Fruit fly (Drosophila melanogaster) whole organism, embryonic: ENCODE results near the gene CG31515.

Experiments used
- Atf-2 ChIP-seq: fragments of 200-800 bp; sonication (Bioruptor generic); optimal IDR thresholded peaks from 2 replicates; lab custom pipeline; 2016; ENCODE audit warnings: missing biosample characterization, missing genetic modification characterization
- BEAF-32 ChIP-seq: fragments of 200-800 bp; sonication (Bioruptor generic); optimal IDR thresholded peaks from 3 replicates; lab custom pipeline; 2017; ENCODE audit warnings: missing biosample characterization, missing genetic modification characterization, mild to moderate bottlenecking, moderate library complexity, missing genetic modification reagents
- CG10543 ChIP-seq: fragments of 200-800 bp; sonication (Bioruptor generic); optimal IDR thresholded peaks from 3 replicates; lab custom pipeline; 2017; ENCODE audit warnings: missing biosample characterization, mild to moderate bottlenecking, missing genetic modification characterization, moderate library complexity
- CG10565 ChIP-seq: fragments of 200-800 bp; sonication (Bioruptor generic); optimal IDR thresholded peaks from 3 replicates; lab custom pipeline; 2016; ENCODE audit warnings: missing biosample characterization, mild to moderate bottlenecking, missing genetic modification characterization
- CG11085 ChIP-seq: fragments of 200-800 bp; sonication (Bioruptor generic); IDR thresholded peaks from 2 replicates; pipeline ENCODE4 v1.3.6; 2022; ENCODE audit warnings: missing biosample characterization, missing genetic modification characterization
- CG11696 ChIP-seq: fragments of 200-800 bp; sonication (Bioruptor generic); IDR thresholded peaks from 2 replicates; pipeline ENCODE4 v1.3.6; 2022; ENCODE audit warnings: missing biosample characterization, missing genetic modification characterization
- CG1233 ChIP-seq: fragments of 200-800 bp; sonication (Bioruptor generic); optimal IDR thresholded peaks from 4 replicates; lab custom pipeline; 2018; ENCODE audit warnings: missing biosample characterization, mild to moderate bottlenecking, missing genetic modification characterization
- CG15479 ChIP-seq: fragments of 200-800 bp; sonication (Bioruptor generic); optimal IDR thresholded peaks from 3 replicates; lab custom pipeline; 2019; ENCODE audit warnings: missing biosample characterization, mild to moderate bottlenecking, missing genetic modification characterization, moderate library complexity
- CG17829 ChIP-seq: fragments of 200-800 bp; optimal IDR thresholded peaks from 2 replicates; lab custom pipeline; 2019; ENCODE audit warnings: missing biosample characterization, mild to moderate bottlenecking, missing genetic modification characterization, moderate library complexity
- CG17912 ChIP-seq: fragments of 200-800 bp; sonication (Bioruptor generic); optimal IDR thresholded peaks from 2 replicates; lab custom pipeline; 2018; ENCODE audit warnings: missing biosample characterization, mild to moderate bottlenecking, missing genetic modification characterization
- CG2120 ChIP-seq: fragments of 200-800 bp; sonication (Bioruptor generic); optimal IDR thresholded peaks from 3 replicates; lab custom pipeline; 2016; ENCODE audit warnings: missing biosample characterization, missing genetic modification characterization
- CG2199 ChIP-seq: fragments of 200-800 bp; sonication (Bioruptor generic); IDR thresholded peaks from 3 replicates; pipeline ENCODE4 v1.3.6; 2022; ENCODE audit warnings: missing biosample characterization, missing genetic modification characterization
- CG2875 ChIP-seq: fragments of 200-800 bp; sonication (Bioruptor generic); optimal IDR thresholded peaks from 2 replicates; lab custom pipeline; 2017; ENCODE audit warnings: missing biosample characterization, mild to moderate bottlenecking, missing genetic modification characterization, missing genetic modification reagents
- CG31365 ChIP-seq: fragments of 200-800 bp; sonication (Bioruptor generic); optimal IDR thresholded peaks from 2 replicates; lab custom pipeline; 2018; ENCODE audit warnings: missing biosample characterization, mild to moderate bottlenecking, missing genetic modification characterization
- CG32532 ChIP-seq: fragments of 200-800 bp; sonication (Bioruptor generic); IDR thresholded peaks from 2 replicates; pipeline ENCODE4 v1.3.6; 2022; ENCODE audit warnings: missing biosample characterization, missing genetic modification characterization
- CG34376 ChIP-seq: fragments of 200-800 bp; sonication (Bioruptor generic); optimal IDR thresholded peaks from 2 replicates; lab custom pipeline; 2018; ENCODE audit warnings: missing biosample characterization, mild to moderate bottlenecking, missing genetic modification characterization
- CG3726 ChIP-seq: fragments of 200-800 bp; sonication (Bioruptor generic); IDR thresholded peaks from 3 replicates; pipeline ENCODE4, ENCODE4 v1.3.6; 2022; ENCODE audit warnings: missing biosample characterization, missing genetic modification characterization
- CG6175 ChIP-seq: fragments of 200-800 bp; sonication (Bioruptor generic); IDR thresholded peaks from 3 replicates; pipeline ENCODE4 v1.3.6; 2022; ENCODE audit warnings: missing biosample characterization, missing genetic modification characterization
- CG6654 ChIP-seq: fragments of 200-800 bp; sonication (Bioruptor generic); optimal IDR thresholded peaks from 2 replicates; lab custom pipeline; 2017; ENCODE audit warnings: missing biosample characterization, mild to moderate bottlenecking, missing genetic modification characterization
- CG8478 ChIP-seq: fragments of >200 bp; optimal IDR thresholded peaks from 2 replicates; lab custom pipeline; 2018
- CG9609 ChIP-seq: fragments of 200-800 bp; sonication (Bioruptor generic); optimal IDR thresholded peaks from 3 replicates; lab custom pipeline; 2016; ENCODE audit warnings: missing biosample characterization, missing genetic modification characterization
- CTCF ChIP-seq: fragments of 200-800 bp; sonication (Bioruptor generic); optimal IDR thresholded peaks from 2 replicates; lab custom pipeline; 2017; ENCODE audit warnings: missing biosample characterization, mild to moderate bottlenecking, missing genetic modification characterization, moderate library complexity
- Dip2 ChIP-seq: fragments of 200-800 bp; sonication (Bioruptor generic); IDR thresholded peaks from 2 replicates; pipeline ENCODE4 v1.3.6; 2022; ENCODE audit warnings: missing biosample characterization, missing genetic modification characterization
- Jarid2 ChIP-seq: fragments of 200-800 bp; sonication (Bioruptor generic); optimal IDR thresholded peaks from 3 replicates; lab custom pipeline; 2017; ENCODE audit warnings: mild to moderate bottlenecking, missing biosample characterization, missing genetic modification reagents, missing genetic modification characterization
- Meics ChIP-seq: fragments of 200-800 bp; sonication (Bioruptor generic); optimal IDR thresholded peaks from 2 replicates; lab custom pipeline; 2017; ENCODE audit warnings: missing biosample characterization, mild to moderate bottlenecking, missing genetic modification characterization
- Oaz ChIP-seq: fragments of 200-800 bp; sonication (Bioruptor generic); IDR thresholded peaks from 2 replicates; pipeline ENCODE4 v1.3.6; 2022; ENCODE audit warnings: missing biosample characterization, missing genetic modification characterization
- Tbp ChIP-seq: fragments of >200 bp; optimal IDR thresholded peaks from 2 replicates; lab custom pipeline; 2018; ENCODE audit warnings: missing biosample characterization, missing genetic modification characterization
- Usf ChIP-seq: fragments of 200-800 bp; sonication (Bioruptor generic); optimal IDR thresholded peaks from 2 replicates; lab custom pipeline; 2017; ENCODE audit warnings: missing genotype, missing biosample characterization, missing genetic modification characterization
- ara ChIP-seq: fragments of 200-800 bp; sonication (Bioruptor generic); IDR thresholded peaks from 2 replicates; pipeline ENCODE4 v1.3.6; 2022; ENCODE audit warnings: missing biosample characterization, missing genetic modification characterization
- bab2 ChIP-seq: fragments of 200-800 bp; sonication (Bioruptor generic); optimal IDR thresholded peaks from 2 replicates; lab custom pipeline; 2016; ENCODE audit warnings: missing biosample characterization, missing genetic modification characterization
- crol ChIP-seq: fragments of 200-800 bp; sonication (Bioruptor generic); IDR thresholded peaks from 2 replicates; pipeline ENCODE4 v1.3.6; 2022; ENCODE audit warnings: missing biosample characterization, missing genetic modification characterization
- dimm ChIP-seq: fragments of 200-800 bp; sonication (Bioruptor generic); IDR thresholded peaks from 2 replicates; pipeline ENCODE4 v1.3.6; 2022; ENCODE audit warnings: missing biosample characterization, missing genetic modification characterization
- emc ChIP-seq: fragments of 200-800 bp; sonication (Bioruptor generic); optimal IDR thresholded peaks from 2 replicates; lab custom pipeline; 2016; ENCODE audit warnings: missing biosample characterization, missing genetic modification characterization
- eyg ChIP-seq: fragments of 200-800 bp; sonication (Bioruptor generic); optimal IDR thresholded peaks from 3 replicates; lab custom pipeline; 2016; ENCODE audit warnings: missing biosample characterization, missing genetic modification characterization
- gcm2 ChIP-seq: fragments of 200-800 bp; sonication (Bioruptor generic); optimal IDR thresholded peaks from 2 replicates; lab custom pipeline; 2016; ENCODE audit warnings: missing biosample characterization, missing genetic modification characterization
- hbn ChIP-seq: fragments of 200-800 bp; sonication (Bioruptor generic); IDR thresholded peaks from 2 replicates; pipeline ENCODE4 v1.3.6; 2022; ENCODE audit warnings: missing biosample characterization, missing genetic modification characterization; ENCODE audit not compliant: partially characterized antibody
- her ChIP-seq: fragments of 200-800 bp; sonication (Bioruptor generic); optimal IDR thresholded peaks from 2 replicates; lab custom pipeline; 2016; ENCODE audit warnings: missing biosample characterization, missing genetic modification characterization
- hth ChIP-seq: fragments of >200 bp; optimal IDR thresholded peaks from 2 replicates; lab custom pipeline; 2017; ENCODE audit warnings: inconsistent platforms
- jumu ChIP-seq: fragments of 200-800 bp; sonication (Bioruptor generic); optimal IDR thresholded peaks from 3 replicates; lab custom pipeline; 2016; ENCODE audit warnings: missing biosample characterization, missing genetic modification characterization
- klu ChIP-seq: fragments of 200-800 bp; sonication (Bioruptor generic); IDR thresholded peaks from 2 replicates; pipeline ENCODE4 v1.3.6; 2022; ENCODE audit warnings: missing biosample characterization, missing genetic modification characterization
- mam ChIP-seq: fragments of 200-800 bp; sonication (Bioruptor generic); optimal IDR thresholded peaks from 3 replicates; lab custom pipeline; 2016; ENCODE audit warnings: missing biosample characterization, missing genetic modification characterization
- pnt ChIP-seq: fragments of 200-800 bp; sonication (Bioruptor generic); optimal IDR thresholded peaks from 3 replicates; lab custom pipeline; 2016; ENCODE audit warnings: missing biosample characterization, missing genetic modification characterization
- pum ChIP-seq: fragments of 200-800 bp; sonication (Bioruptor generic); optimal IDR thresholded peaks from 2 replicates; lab custom pipeline; 2016; ENCODE audit warnings: missing biosample characterization, missing genetic modification characterization
- row ChIP-seq: fragments of 200-800 bp; sonication (Bioruptor generic); IDR thresholded peaks from 3 replicates; pipeline ENCODE4 v1.3.6; 2022; ENCODE audit warnings: missing biosample characterization, missing genetic modification characterization
- sd ChIP-seq: fragments of 200-800 bp; sonication (Bioruptor generic); optimal IDR thresholded peaks from 3 replicates; lab custom pipeline; 2018; ENCODE audit warnings: missing biosample characterization, mild to moderate bottlenecking, missing genetic modification characterization, moderate library complexity
- sna ChIP-seq: fragments of 200-800 bp; sonication (Bioruptor generic); IDR thresholded peaks from 2 replicates; pipeline ENCODE4 v1.3.6; 2022; ENCODE audit warnings: missing biosample characterization, missing genetic modification characterization; ENCODE audit not compliant: partially characterized antibody
- sqz ChIP-seq: fragments of 200-800 bp; sonication (Bioruptor generic); optimal IDR thresholded peaks from 3 replicates; lab custom pipeline; 2018; ENCODE audit warnings: missing biosample characterization, mild to moderate bottlenecking, missing genetic modification characterization
- stc ChIP-seq: fragments of 200-800 bp; sonication (Bioruptor generic); IDR thresholded peaks from 2 replicates; pipeline ENCODE4 v1.3.6; 2022; ENCODE audit warnings: missing biosample characterization, missing genetic modification characterization
- stwl ChIP-seq: fragments of 200-800 bp; sonication (Bioruptor generic); optimal IDR thresholded peaks from 3 replicates; lab custom pipeline; 2018; ENCODE audit warnings: missing biosample characterization, mild to moderate bottlenecking, missing genetic modification characterization, moderate library complexity
- trh ChIP-seq: fragments of 200-800 bp; sonication (Bioruptor generic); optimal IDR thresholded peaks from 2 replicates; lab custom pipeline; 2016; ENCODE audit warnings: missing biosample characterization, missing genetic modification characterization
- vnd ChIP-seq: fragments of 200-800 bp; sonication (Bioruptor generic); IDR thresholded peaks from 3 replicates; pipeline ENCODE4 v1.3.6; 2022; ENCODE audit warnings: missing biosample characterization, missing genetic modification characterization; ENCODE audit not compliant: partially characterized antibody
- wdn ChIP-seq: fragments of 200-800 bp; sonication (Bioruptor generic); IDR thresholded peaks from 2 replicates; pipeline ENCODE4 v1.3.6; 2022; ENCODE audit warnings: missing biosample characterization, missing genetic modification characterization
- zen2 ChIP-seq: fragments of 200-800 bp; sonication (Bioruptor generic); IDR thresholded peaks from 3 replicates; pipeline ENCODE4 v1.3.6; 2022; ENCODE audit warnings: missing biosample characterization, missing genetic modification characterization; ENCODE audit not compliant: partially characterized antibody

The CG31515 gene

dm6 chr3R:23346893-23347396, 41.8 kb downstream of the CG31515 start (continued):
- TF ChIP-seq jumu (GFP tag; lab: Kevin White, UChicago) = no peak
- no peak for TF ChIP-seq CG31365
- peak; percentile 78 for TF ChIP-seq CG17829
- no peak for TF ChIP-seq sna (GFP tag; lab: Robert Waterston, UW)
- 0 out of 2 replicates have a peak, but pooled peaks have one; percentile 44 for TF ChIP-seq stc
- peak; percentile 33 for TF ChIP-seq CG1233
- TF ChIP-seq her (GFP tag; lab: Kevin White, UChicago) = no peak
- TF ChIP-seq pum (GFP tag; lab: Kevin White, UChicago) = no peak
- TF ChIP-seq row = peak; percentile 53; the same call in 1 of the 3 replicates
- TF ChIP-seq Jarid2 (GFP tag; lab: Kevin White, UChicago) = no peak
- TF ChIP-seq BEAF-32 = no peak
- TF ChIP-seq trh (GFP tag; lab: Kevin White, UChicago) = no peak
- no peak for TF ChIP-seq Atf-2 (GFP tag; lab: Kevin White, UChicago)
- TF ChIP-seq CG11085 (GFP tag; lab: Robert Waterston, UW) = no peak
- no peak for TF ChIP-seq CG10543
- TF ChIP-seq sd (tag; lab: Kevin White, UChicago) = no peak
- peak; percentile 51; the same call in 1 of the 3 replicates for TF ChIP-seq CG2199 (GFP tag; lab: Robert Waterston, UW)
- no peak for TF ChIP-seq bab2 (GFP tag; lab: Kevin White, UChicago)
- TF ChIP-seq CG8478 (lab: Kevin White, UChicago) = no peak
- peak; percentile 78 for TF ChIP-seq Meics (GFP tag; lab: Kevin White, UChicago)
- TF ChIP-seq CG34376 (GFP tag; lab: Kevin White, UChicago) = no peak
- TF ChIP-seq CG6654 = no peak
- TF ChIP-seq mam (GFP tag; lab: Kevin White, UChicago) = peak; percentile 54
- no peak for TF ChIP-seq CG3726
- no peak for TF ChIP-seq crol (GFP tag; lab: Robert Waterston, UW)
- TF ChIP-seq CTCF (GFP tag; lab: Kevin White, UChicago) = no peak
- TF ChIP-seq sqz (GFP tag; lab: Kevin White, UChicago) = peak; percentile 49
- TF ChIP-seq gcm2 (GFP tag; lab: Kevin White, UChicago) = no peak
- TF ChIP-seq ara = no peak
- no peak for TF ChIP-seq stwl (tag; lab: Kevin White, UChicago)
- no peak for TF ChIP-seq hbn (GFP tag; lab: Robert Waterston, UW)
- no peak; the same call in 2 of the 3 replicates for TF ChIP-seq CG6175 (GFP tag; lab: Robert Waterston, UW)
- TF ChIP-seq CG10565 (GFP tag; lab: Kevin White, UChicago) = no peak
- no peak for TF ChIP-seq hth (lab: Kevin White, UChicago)
- TF ChIP-seq pnt (GFP tag; lab: Kevin White, UChicago) = no peak
- TF ChIP-seq Tbp = no peak
- no peak for TF ChIP-seq wdn (GFP tag; lab: Robert Waterston, UW)
- no peak for TF ChIP-seq dimm (GFP tag; lab: Robert Waterston, UW)
- no peak for TF ChIP-seq Oaz (GFP tag; lab: Robert Waterston, UW)
- no peak for TF ChIP-seq klu (GFP tag; lab: Robert Waterston, UW)
- TF ChIP-seq Dip2 (GFP tag; lab: Robert Waterston, UW) = no peak
- no peak for TF ChIP-seq CG17912
- TF ChIP-seq CG2875 (GFP tag; lab: Kevin White, UChicago) = no peak
- no peak for TF ChIP-seq eyg (GFP tag; lab: Kevin White, UChicago)
- no peak for TF ChIP-seq CG9609 (GFP tag; lab: Kevin White, UChicago)
- peak; percentile 8 for TF ChIP-seq CG15479 (GFP tag; lab: Kevin White, UChicago)
- no peak for TF ChIP-seq Usf (GFP tag; lab: Kevin White, UChicago)
- TF ChIP-seq CG2120 (GFP tag; lab: Kevin White, UChicago) = no peak
- no peak for TF ChIP-seq CG11696 (GFP tag; lab: Robert Waterston, UW)
- TF ChIP-seq zen2 (GFP tag; lab: Robert Waterston, UW) = no peak
- TF ChIP-seq emc (GFP tag; lab: Kevin White, UChicago) = no peak
- peak; percentile 77 for TF ChIP-seq CG32532 (GFP tag; lab: Robert Waterston, UW)
- TF ChIP-seq vnd (GFP tag; lab: Robert Waterston, UW) = no peak
